Worm (Caenorhabditis elegans) whole organism, L3 larva: ENCODE data around the gene C49A9.9.

Experiments used
- R02D3.7 ChIP-seq: fragments of 150-350 bp; optimal IDR thresholded peaks from 2 replicates; lab custom pipeline; 2014; ENCODE audit warnings: missing biosample characterization, missing genetic modification characterization
- aly-2 ChIP-seq: fragments of 150-350 bp; optimal IDR thresholded peaks from 2 replicates; lab custom pipeline; 2014; ENCODE audit warnings: missing biosample characterization, missing genetic modification characterization
- ceh-16 ChIP-seq: sonication (generic microtip); optimal IDR thresholded peaks from 2 replicates; lab custom pipeline; 2017; ENCODE audit warnings: missing biosample characterization, missing genetic modification characterization
- ceh-28 ChIP-seq: fragments of 150-350 bp; optimal IDR thresholded peaks from 2 replicates; lab custom pipeline; 2014; ENCODE audit warnings: missing biosample characterization, missing genetic modification reagents, missing genetic modification characterization
- ceh-82 ChIP-seq: fragments of 150-350 bp; optimal IDR thresholded peaks from 2 replicates; lab custom pipeline; 2014; ENCODE audit warnings: missing biosample characterization, missing genetic modification characterization
- ceh-9 ChIP-seq: sonication (generic microtip); optimal IDR thresholded peaks from 2 replicates; lab custom pipeline; 2018; ENCODE audit warnings: missing biosample characterization, missing genetic modification characterization
- daf-12 ChIP-seq: fragments of 150-350 bp; optimal IDR thresholded peaks from 2 replicates; lab custom pipeline; 2014; ENCODE audit warnings: missing biosample characterization, missing genetic modification reagents, missing genetic modification characterization
- egl-27 ChIP-seq: sonication (generic microtip); optimal IDR thresholded peaks from 4 replicates; lab custom pipeline; 2017; ENCODE audit warnings: missing biosample characterization, missing genetic modification reagents, missing genetic modification characterization
- egl-5 ChIP-seq: fragments of 150-350 bp; optimal IDR thresholded peaks from 2 replicates; lab custom pipeline; 2017; ENCODE audit warnings: missing biosample characterization, missing genetic modification reagents, missing genetic modification characterization, inconsistent platforms
- elt-1 ChIP-seq: fragments of 150-350 bp; optimal IDR thresholded peaks from 2 replicates; lab custom pipeline; 2014; ENCODE audit warnings: missing biosample characterization, missing genetic modification characterization
- elt-2 ChIP-seq: sonication (generic microtip); optimal IDR thresholded peaks from 2 replicates; lab custom pipeline; 2016; ENCODE audit warnings: missing genetic modification reagents, mild to moderate bottlenecking, missing genetic modification characterization, missing compliant biosample characterization
- elt-3 ChIP-seq, 3 experiments: fragments of 150-350 bp in 1 of 3; sonication (generic microtip) in 2 of 3; optimal IDR thresholded peaks; 2 replicates in 2 of 3; 4 replicates in 1 of 3; lab custom pipeline; 2014 to 2017; ENCODE audit warnings: missing biosample characterization in 3 of 3, missing genetic modification characterization in 3 of 3
- eor-1 ChIP-seq, 2 experiments: fragments of 150-350 bp; optimal IDR thresholded peaks; 2 replicates each; lab custom pipeline; 2014 to 2018; ENCODE audit warnings: missing biosample characterization in 2 of 2, missing genetic modification characterization in 2 of 2
- fkh-10 ChIP-seq: sonication (generic microtip); optimal IDR thresholded peaks from 2 replicates; lab custom pipeline; 2017; ENCODE audit warnings: missing biosample characterization, missing genetic modification reagents, missing genetic modification characterization
- fkh-2 ChIP-seq: fragments of 150-350 bp; optimal IDR thresholded peaks from 2 replicates; lab custom pipeline; 2014; ENCODE audit warnings: missing biosample characterization, missing genetic modification reagents, missing genetic modification characterization
- fos-1 ChIP-seq: fragments of 150-350 bp; optimal IDR thresholded peaks from 2 replicates; lab custom pipeline; 2014; ENCODE audit warnings: missing biosample characterization, missing genetic modification characterization
- lsy-12 ChIP-seq: sonication (generic microtip); optimal IDR thresholded peaks from 2 replicates; lab custom pipeline; 2016; ENCODE audit warnings: mild to moderate bottlenecking, missing genetic modification characterization, missing compliant biosample characterization
- mdl-1 ChIP-seq: fragments of 150-350 bp; optimal IDR thresholded peaks from 2 replicates; lab custom pipeline; 2014; ENCODE audit warnings: missing biosample characterization, missing genetic modification characterization
- mml-1 ChIP-seq: fragments of 150-350 bp; sonication (generic microtip); optimal IDR thresholded peaks from 3 replicates; lab custom pipeline; 2014; ENCODE audit warnings: missing biosample characterization, missing genetic modification characterization
- nhr-11 ChIP-seq: fragments of 150-350 bp; optimal IDR thresholded peaks from 2 replicates; lab custom pipeline; 2014; ENCODE audit warnings: missing biosample characterization, missing genetic modification characterization
- nhr-12 ChIP-seq: fragments of 150-350 bp; optimal IDR thresholded peaks from 2 replicates; lab custom pipeline; 2014; ENCODE audit warnings: missing biosample characterization, missing genetic modification characterization
- nhr-23 ChIP-seq: fragments of 150-350 bp; optimal IDR thresholded peaks from 2 replicates; lab custom pipeline; 2014; ENCODE audit warnings: missing biosample characterization, missing genetic modification reagents, missing genetic modification characterization
- nhr-237 ChIP-seq: fragments of 150-350 bp; optimal IDR thresholded peaks from 2 replicates; lab custom pipeline; 2014; ENCODE audit warnings: missing biosample characterization, missing genetic modification characterization
- nhr-25 ChIP-seq: sonication (generic microtip); optimal IDR thresholded peaks from 2 replicates; lab custom pipeline; 2017; ENCODE audit warnings: missing biosample characterization, missing genetic modification characterization
- nhr-43 ChIP-seq: sonication (generic microtip); optimal IDR thresholded peaks from 2 replicates; lab custom pipeline; 2016; ENCODE audit warnings: mild to moderate bottlenecking, missing genetic modification characterization, missing compliant biosample characterization; ENCODE audit not compliant: poor library complexity, severe bottlenecking
- nhr-67 ChIP-seq: fragments of 150-350 bp; optimal IDR thresholded peaks from 2 replicates; lab custom pipeline; 2014; ENCODE audit warnings: missing biosample characterization, missing genetic modification characterization
- nhr-76 ChIP-seq: fragments of 150-350 bp; sonication (generic microtip); optimal IDR thresholded peaks from 5 replicates; lab custom pipeline; 2014; ENCODE audit warnings: missing biosample characterization, missing genetic modification characterization
- nhr-77 ChIP-seq: fragments of 150-350 bp; optimal IDR thresholded peaks from 2 replicates; lab custom pipeline; 2014; ENCODE audit warnings: missing biosample characterization, missing genetic modification characterization
- pha-4 ChIP-seq: fragments of 150-350 bp; optimal IDR thresholded peaks from 2 replicates; lab custom pipeline; 2014; ENCODE audit warnings: missing biosample characterization, missing genetic modification reagents, missing genetic modification characterization
- pqm-1 ChIP-seq: fragments of 150-350 bp; optimal IDR thresholded peaks from 2 replicates; lab custom pipeline; 2017; ENCODE audit warnings: missing biosample characterization, missing genetic modification characterization, inconsistent platforms
- sea-2 ChIP-seq: fragments of 150-350 bp; sonication (generic microtip); optimal IDR thresholded peaks from 4 replicates; lab custom pipeline; 2014; ENCODE audit warnings: missing biosample characterization, missing genetic modification reagents, missing genetic modification characterization
- skn-1 ChIP-seq: fragments of 150-350 bp; optimal IDR thresholded peaks from 2 replicates; lab custom pipeline; 2014; ENCODE audit warnings: missing biosample characterization, missing genetic modification characterization
- unc-39 ChIP-seq: sonication (generic microtip); optimal IDR thresholded peaks from 4 replicates; lab custom pipeline; 2017; ENCODE audit warnings: missing biosample characterization, missing genetic modification characterization
- unc-62 ChIP-seq: fragments of 150-350 bp; sonication (generic microtip); optimal IDR thresholded peaks from 4 replicates; lab custom pipeline; 2014; ENCODE audit warnings: missing biosample characterization, missing genetic modification reagents, missing genetic modification characterization
- zag-1 ChIP-seq: fragments of 150-350 bp; optimal IDR thresholded peaks from 2 replicates; lab custom pipeline; 2014; ENCODE audit warnings: missing biosample characterization, missing genetic modification characterization

Gene C49A9.9

ce11 chrIV:6225143-6225542, 8.0 kb downstream of the C49A9.9 start, which contains the start of gene C49A9.2:
Gene C49A9.2, plus strand, starts transcription at chrIV:6225443.
- TF ChIP-seq fkh-10 (GFP tag; lab: Kevin White, UChicago) (no peak), elt-2 (tag; lab: Kevin White, UChicago) (peak; percentile 16), nhr-43 (tag; lab: Kevin White, UChicago) (no peak), zag-1 (tag; lab: Kevin White, UChicago) (no peak), nhr-77 (tag; lab: Kevin White, UChicago) (no peak)

- TF ChIP-seq nhr-76 (tag; lab: Kevin White, UChicago) (no peak), mdl-1 (tag; lab: Kevin White, UChicago) (no peak), nhr-67 (no peak), elt-2 (tag; lab: Kevin White, UChicago) (peak; percentile 41), nhr-237 (no peak), lsy-12 (tag; lab: Kevin White, UChicago) (no peak), nhr-11 (tag; lab: Kevin White, UChicago) (no peak)
Observed at ce11 chrIV:6227974-6228373, 10.8 kb downstream of the C49A9.9 start, which contains the start of gene C49A9.1. Gene C49A9.1, plus strand, starts transcription at chrIV:6228190.

- no peak for TF ChIP-seq ceh-16 (tag; lab: Kevin White, UChicago)
- TF ChIP-seq elt-2 (tag; lab: Kevin White, UChicago): peak; percentile 43
Observed at ce11 chrIV:6230560-6231073, 13.4 kb downstream of the C49A9.9 start, which contains the start of gene F58F9.4. Gene F58F9.4, plus strand, starts transcription at chrIV:6231023.

- TF ChIP-seq pha-4 (peak; percentile 31), pqm-1 (tag; lab: Kevin White, UChicago) (peak; percentile 81), elt-2 (tag; lab: Kevin White, UChicago) (peak; percentile 74), nhr-23 (no peak)
Observed at ce11 chrIV:6232769-6233290, 15.7 kb downstream of the C49A9.9 start, which contains the start of gene F58F9.3. Gene F58F9.3, plus strand, starts transcription at chrIV:6233240.

- TF ChIP-seq nhr-12 (tag; lab: Kevin White, UChicago) (no peak), ceh-82 (tag; lab: Kevin White, UChicago) (no peak), nhr-77 (tag; lab: Kevin White, UChicago) (no peak)
Observed at ce11 chrIV:6237508-6238227, 20.5 kb downstream of the C49A9.9 start, which contains the start of the genes F58F9.6 and F58F9.8. Gene F58F9.6, minus strand, starts transcription at chrIV:6237608. Gene F58F9.8, plus strand, starts transcription at chrIV:6238177.

- TF ChIP-seq mml-1 (tag; lab: Kevin White, UChicago): no peak
- no peak for TF ChIP-seq nhr-67
- no peak for TF ChIP-seq pha-4
- TF ChIP-seq ceh-9: no peak
- TF ChIP-seq unc-62 (GFP tag; lab: Kevin White, UChicago): no peak
- TF ChIP-seq unc-39 (tag; lab: Kevin White, UChicago): no peak
- TF ChIP-seq nhr-43 (tag; lab: Kevin White, UChicago): no peak
- no peak for TF ChIP-seq pqm-1 (tag; lab: Kevin White, UChicago)
- TF ChIP-seq ceh-16 (tag; lab: Kevin White, UChicago): no peak
- no peak for TF ChIP-seq sea-2 (GFP tag; lab: Kevin White, UChicago)
- no peak for TF ChIP-seq ceh-82 (tag; lab: Kevin White, UChicago)
- TF ChIP-seq zag-1 (tag; lab: Kevin White, UChicago): no peak
Observed at ce11 chrIV:6239993-6240392, 22.8 kb downstream of the C49A9.9 start, which contains the start of gene F58F9.9. Gene F58F9.9, plus strand, starts transcription at chrIV:6240293.

ce11 chrIV:6248486-6248885, 31.3 kb downstream of the C49A9.9 start, which contains the start of gene acox-3:
Gene acox-3, minus strand, starts transcription at chrIV:6248492.
- TF ChIP-seq daf-12 (no peak), nhr-237 (no peak), fkh-2 (no peak), nhr-23 (no peak), pqm-1 (tag; lab: Kevin White, UChicago) (peak; percentile 57), mdl-1 (tag; lab: Kevin White, UChicago) (no peak), elt-1 (tag; lab: Kevin White, UChicago) (no peak), skn-1 (no peak), egl-5 (tag; lab: Kevin White, UChicago) (no peak), egl-27 (tag; lab: Kevin White, UChicago) (no peak), unc-39 (tag; lab: Kevin White, UChicago) (no peak), nhr-11 (tag; lab: Kevin White, UChicago) (no peak), nhr-25 (no peak), eor-1 (tag; optimal IDR thresholded peaks at IDR 0.05; lab: Kevin White, UChicago) (no peak), elt-2 (tag; lab: Kevin White, UChicago) (peak; percentile 77), elt-3 (tag; optimal IDR thresholded peaks at IDR 0.05; lab: Kevin White, UChicago) (no peak), sea-2 (GFP tag; lab: Kevin White, UChicago) (no peak), nhr-12 (tag; lab: Kevin White, UChicago) (no peak), nhr-67 (no peak), ceh-16 (tag; lab: Kevin White, UChicago) (no peak), ceh-28 (peak; percentile 0), aly-2 (no peak), R02D3.7 (tag; lab: Kevin White, UChicago) (no peak), ceh-82 (tag; lab: Kevin White, UChicago) (no peak), fos-1 (tag; lab: Kevin White, UChicago) (no peak)
